Worm (Caenorhabditis elegans) whole organism, young adult: ENCODE results near the gene Y41C4A.6.

Experiments
- B0261.1 ChIP-seq: sonication (generic microtip); optimal IDR thresholded peaks from 2 replicates; lab custom pipeline; 2016; ENCODE audit warnings: mild to moderate bottlenecking, missing genetic modification characterization, moderate library complexity, missing compliant biosample characterization
- C17E4.6 ChIP-seq: fragments of 200-800 bp; sonication (Bioruptor generic); IDR thresholded peaks from 2 replicates; pipeline ENCODE4 v1.3.6; 2022; ENCODE audit warnings: missing genetic modification reagents, missing genetic modification characterization, missing compliant biosample characterization
- D2030.7 ChIP-seq: fragments of 200-800 bp; sonication (Bioruptor generic); IDR thresholded peaks from 2 replicates; pipeline ENCODE4 v1.3.6; 2022; ENCODE audit warnings: missing genetic modification reagents, missing genetic modification characterization, missing compliant biosample characterization
- F10E7.11 ChIP-seq: sonication (generic microtip); optimal IDR thresholded peaks from 2 replicates; lab custom pipeline; 2017; ENCODE audit warnings: mild to moderate bottlenecking, missing genetic modification characterization, moderate library complexity, missing compliant biosample characterization
- F39B2.1 ChIP-seq: fragments of 200-800 bp; sonication (Bioruptor generic); IDR thresholded peaks from 2 replicates; pipeline ENCODE4 v1.3.6; 2022; ENCODE audit warnings: missing genetic modification reagents, missing genetic modification characterization, missing compliant biosample characterization
- F52B5.7 ChIP-seq: sonication (generic microtip); optimal IDR thresholded peaks from 2 replicates; lab custom pipeline; 2016; ENCODE audit warnings: mild to moderate bottlenecking, missing genetic modification characterization, missing compliant biosample characterization
- K12H6.12 ChIP-seq: fragments of 200-800 bp; sonication (Bioruptor generic); optimal IDR thresholded peaks from 2 replicates; lab custom pipeline; 2018; ENCODE audit warnings: mild to moderate bottlenecking, missing genetic modification characterization, missing compliant biosample characterization
- T07F8.4 ChIP-seq: sonication (generic microtip); optimal IDR thresholded peaks from 2 replicates; lab custom pipeline; 2016; ENCODE audit warnings: mild to moderate bottlenecking, missing genetic modification characterization, moderate library complexity, missing compliant biosample characterization
- Y56A3A.18 ChIP-seq: fragments of 200-800 bp; sonication (Bioruptor generic); IDR thresholded peaks from 2 replicates; pipeline ENCODE4 v1.3.6; 2022; ENCODE audit warnings: missing genetic modification reagents, missing genetic modification characterization, missing compliant biosample characterization
- ama-1 ChIP-seq, 3 experiments: fragments of 150-350 bp in 1 of 3; sonication (generic microtip) in 2 of 3; optimal IDR thresholded peaks; 2 replicates each; lab custom pipeline; 2014 to 2018; ENCODE audit warnings: missing biosample characterization in 2 of 3, missing genetic modification characterization in 2 of 3, missing genetic modification reagents in 2 of 3
- aptf-2 ChIP-seq: fragments of 200-800 bp; sonication (Bioruptor generic); conservative IDR thresholded peaks from 2 replicates; pipeline ENCODE4 v1.3.6; 2022; ENCODE audit warnings: missing genetic modification reagents, missing genetic modification characterization, missing compliant biosample characterization
- attf-5 ChIP-seq: fragments of 200-800 bp; sonication (Bioruptor generic); optimal IDR thresholded peaks from 2 replicates; lab custom pipeline; 2018; ENCODE audit warnings: mild to moderate bottlenecking, missing genetic modification characterization, missing compliant biosample characterization
- bed-2 ChIP-seq: fragments of 200-800 bp; sonication (Bioruptor generic); IDR thresholded peaks from 2 replicates; pipeline ENCODE4 v1.3.6; 2022; ENCODE audit warnings: missing genetic modification reagents, missing genetic modification characterization, missing compliant biosample characterization
- cebp-1 ChIP-seq, 2 experiments: fragments of 200-800 bp in 1 of 2; sonication (Bioruptor generic) in 1 of 2; sonication (generic microtip) in 1 of 2; IDR thresholded peaks in 1 of 2; optimal IDR thresholded peaks in 1 of 2; 2 replicates each; pipeline versions ENCODE4 v1.3.6 to Lab custom; 2017 to 2022; ENCODE audit warnings: missing compliant biosample characterization in 2 of 2, missing genetic modification characterization in 2 of 2, mild to moderate bottlenecking in 1 of 2, missing genetic modification reagents in 1 of 2, moderate library complexity in 1 of 2
- cebp-2 ChIP-seq: fragments of 200-800 bp; sonication (Bioruptor generic); IDR thresholded peaks from 2 replicates; pipeline ENCODE4 v1.3.6; 2022; ENCODE audit warnings: missing genetic modification characterization, missing compliant biosample characterization
- ceh-27 ChIP-seq: fragments of 200-800 bp; sonication (Bioruptor generic); optimal IDR thresholded peaks from 2 replicates; lab custom pipeline; 2018; ENCODE audit warnings: mild to moderate bottlenecking, missing genetic modification characterization, moderate library complexity, missing compliant biosample characterization
- dox-1 ChIP-seq: fragments of 200-800 bp; sonication (Bioruptor generic); IDR thresholded peaks from 2 replicates; pipeline ENCODE4 v1.3.6; 2022; ENCODE audit warnings: missing genetic modification reagents, missing genetic modification characterization, missing compliant biosample characterization
- egl-44 ChIP-seq: fragments of 200-800 bp; sonication (Bioruptor generic); IDR thresholded peaks from 2 replicates; pipeline ENCODE4 v1.3.6; 2022; ENCODE audit warnings: missing genetic modification reagents, missing genetic modification characterization, missing compliant biosample characterization
- egrh-3 ChIP-seq: fragments of 200-800 bp; sonication (Bioruptor generic); IDR thresholded peaks from 2 replicates; pipeline ENCODE4 v1.3.6; 2022; ENCODE audit warnings: missing genetic modification reagents, missing genetic modification characterization, missing compliant biosample characterization
- ets-4 ChIP-seq: fragments of 200-800 bp; sonication (Bioruptor generic); optimal IDR thresholded peaks from 2 replicates; lab custom pipeline; 2018; ENCODE audit warnings: mild to moderate bottlenecking, missing genetic modification characterization, missing compliant biosample characterization
- fkh-3 ChIP-seq: sonication (generic microtip); optimal IDR thresholded peaks from 2 replicates; lab custom pipeline; 2016; ENCODE audit warnings: mild to moderate bottlenecking, missing genetic modification characterization, missing compliant biosample characterization
- hsf-1 ChIP-seq: fragments of 200-800 bp; sonication (Bioruptor generic); IDR thresholded peaks from 2 replicates; pipeline ENCODE4 v1.3.6; 2022; ENCODE audit warnings: missing genetic modification reagents, missing genetic modification characterization, missing compliant biosample characterization
- lin-54 ChIP-seq: fragments of 200-800 bp; sonication (Bioruptor generic); optimal IDR thresholded peaks from 2 replicates; lab custom pipeline; 2018; ENCODE audit warnings: mild to moderate bottlenecking, missing genetic modification characterization, missing compliant biosample characterization
- madf-10 ChIP-seq: sonication (generic microtip); optimal IDR thresholded peaks from 2 replicates; lab custom pipeline; 2016; ENCODE audit warnings: mild to moderate bottlenecking, missing genetic modification characterization, missing compliant biosample characterization
- madf-3 ChIP-seq: fragments of 200-800 bp; sonication (Bioruptor generic); IDR thresholded peaks from 2 replicates; pipeline ENCODE4 v1.3.6; 2022; ENCODE audit warnings: missing genetic modification reagents, missing genetic modification characterization, missing compliant biosample characterization
- mcd-1 ChIP-seq: fragments of 200-800 bp; sonication (Bioruptor generic); IDR thresholded peaks from 2 replicates; pipeline ENCODE4 v1.3.6; 2022; ENCODE audit warnings: missing genetic modification reagents, missing genetic modification characterization, missing compliant biosample characterization
- nhr-27 ChIP-seq: fragments of 200-800 bp; sonication (Bioruptor generic); optimal IDR thresholded peaks from 2 replicates; lab custom pipeline; 2018; ENCODE audit warnings: mild to moderate bottlenecking, missing genetic modification characterization, moderate library complexity, missing compliant biosample characterization
- nhr-80 ChIP-seq: sonication (generic microtip); optimal IDR thresholded peaks from 2 replicates; lab custom pipeline; 2016; ENCODE audit warnings: missing genetic modification characterization, missing compliant biosample characterization
- rec-8 ChIP-seq, 2 experiments: sonication (generic microtip); optimal IDR thresholded peaks; 2 replicates each; lab custom pipeline; 2016; ENCODE audit warnings: mild to moderate bottlenecking in 2 of 2, missing genetic modification characterization in 2 of 2, missing genetic modification reagents in 2 of 2, missing genotype in 2 of 2, missing biosample characterization in 1 of 2, missing compliant biosample characterization in 1 of 2, moderate library complexity in 1 of 2
- snpc-4 ChIP-seq, 5 experiments: fragments of 150-350 bp in 1 of 5; sonication (generic microtip) in 4 of 5; optimal IDR thresholded peaks; 2 replicates each; lab custom pipeline; 2014 to 2018; ENCODE audit warnings: missing genetic modification characterization in 5 of 5, missing biosample characterization in 3 of 5, antibody characterized with exemption in 2 of 5, mild to moderate bottlenecking in 2 of 5, missing compliant biosample characterization in 2 of 5, missing genotype in 2 of 5, moderate library complexity in 2 of 5, missing genetic modification reagents in 1 of 5
- tbx-9 ChIP-seq: sonication (generic microtip); optimal IDR thresholded peaks from 2 replicates; lab custom pipeline; 2016; ENCODE audit warnings: borderline replicate concordance, missing genetic modification characterization, inconsistent platforms, missing compliant biosample characterization
- unc-62 ChIP-seq: fragments of 150-350 bp; optimal IDR thresholded peaks from 2 replicates; lab custom pipeline; 2014; ENCODE audit warnings: missing biosample characterization, missing genetic modification reagents, missing genetic modification characterization
- zfh-2 ChIP-seq: fragments of 200-800 bp; sonication (Bioruptor generic); conservative IDR thresholded peaks from 2 replicates; pipeline ENCODE4 v1.3.6; 2022; ENCODE audit warnings: missing genetic modification reagents, missing genetic modification characterization, missing compliant biosample characterization
- ztf-6 ChIP-seq: fragments of 200-800 bp; sonication (Bioruptor generic); IDR thresholded peaks from 2 replicates; pipeline ENCODE4 v1.3.6; 2022; ENCODE audit warnings: missing genetic modification reagents, missing genetic modification characterization, missing compliant biosample characterization

Gene Y41C4A.6

ce11 chrIII:11657185-11657817 lies 39.1 kb upstream of the Y41C4A.6 start, which contains the start of gene crh-1 (continued):
- no peak for TF ChIP-seq cebp-1 (GFP tag; IDR thresholded peaks at IDR 0.05; lab: Robert Waterston, UW)
- peak; percentile 7 for TF ChIP-seq cebp-1 (tag; optimal IDR thresholded peaks at IDR 0.05; lab: Kevin White, UChicago)
- TF ChIP-seq F39B2.1 (GFP tag; lab: Robert Waterston, UW), result no peak
- no peak for TF ChIP-seq aptf-2 (GFP tag; lab: Robert Waterston, UW)
- TF ChIP-seq egl-44, result no peak
- TF ChIP-seq D2030.7 (GFP tag; lab: Robert Waterston, UW), result peak; percentile 57
- TF ChIP-seq nhr-27 (tag; lab: Kevin White, UChicago), result no peak
- TF ChIP-seq lin-54, result peak; percentile 70
- no peak for TF ChIP-seq ceh-27 (GFP tag; lab: Kevin White, UChicago)
- no peak for TF ChIP-seq ets-4 (GFP tag; lab: Kevin White, UChicago)
- no peak for TF ChIP-seq F10E7.11 (tag; lab: Kevin White, UChicago)
- TF ChIP-seq C17E4.6, result no peak
- TF ChIP-seq madf-3 (GFP tag; lab: Robert Waterston, UW), result no peak
- no peak for TF ChIP-seq madf-10 (tag; lab: Kevin White, UChicago)
- TF ChIP-seq tbx-9 (tag; lab: Kevin White, UChicago), result no peak
- TF ChIP-seq K12H6.12 (tag; lab: Kevin White, UChicago), result no peak
- peak; percentile 78 for TF ChIP-seq dox-1
- TF ChIP-seq T07F8.4, result no peak
- TF ChIP-seq Y56A3A.18, result peak; percentile 13; the same call in 1 of the 2 replicates
- TF ChIP-seq mcd-1 (GFP tag; lab: Robert Waterston, UW), result peak; percentile 75
- TF ChIP-seq cebp-2 (GFP tag; lab: Robert Waterston, UW), result no peak
- no peak for TF ChIP-seq fkh-3
- no peak for TF ChIP-seq rec-8 (tag; optimal IDR thresholded peaks at IDR 0.05; lab: Kevin White, UChicago)
- no peak for TF ChIP-seq unc-62 (GFP tag; lab: Kevin White, UChicago)
- TF ChIP-seq snpc-4 (GFP tag; optimal IDR thresholded peaks at IDR 0.05; lab: Kevin White, UChicago), result peak; percentile 14
- peak in 2 of 4 experiments; percentile 4 to 22 for TF ChIP-seq snpc-4 (tag; optimal IDR thresholded peaks at IDR 0.05; lab: Kevin White, UChicago)
- TF ChIP-seq F52B5.7, result no peak
- no peak for TF ChIP-seq hsf-1 (GFP tag; lab: Robert Waterston, UW)
- no peak for TF ChIP-seq bed-2
- no peak for TF ChIP-seq ama-1 (optimal IDR thresholded peaks at IDR 0.05; lab: Kevin White, UChicago)
- TF ChIP-seq ama-1 (GFP tag; optimal IDR thresholded peaks at IDR 0.05; lab: Kevin White, UChicago), result no peak
- no peak for TF ChIP-seq egrh-3 (GFP tag; lab: Robert Waterston, UW)

ce11 chrIII:11659804-11660203 lies 36.6 kb upstream of the Y41C4A.6 start:
- TF ChIP-seq B0261.1 (tag; lab: Kevin White, UChicago) (no peak), mcd-1 (GFP tag; lab: Robert Waterston, UW) (0 out of 2 replicates have a peak, but pooled peaks have one; percentile 26), nhr-80 (tag; lab: Kevin White, UChicago) (peak; percentile 61), aptf-2 (GFP tag; lab: Robert Waterston, UW) (no peak), cebp-1 (GFP tag; IDR thresholded peaks at IDR 0.05; lab: Robert Waterston, UW) (no peak), cebp-1 (tag; optimal IDR thresholded peaks at IDR 0.05; lab: Kevin White, UChicago) (peak; percentile 42), ztf-6 (no peak), attf-5 (GFP tag; lab: Kevin White, UChicago) (peak; percentile 22), zfh-2 (GFP tag; lab: Robert Waterston, UW) (peak; percentile 82), dox-1 (peak; percentile 10; the same call in 1 of the 2 replicates)
